Worm (Caenorhabditis elegans) whole organism, L4 larva: ENCODE results near the gene C30F2.2.

Experiments
- ZK546.5 ChIP-seq, 2 experiments: sonication (generic microtip); optimal IDR thresholded peaks; 2 replicates each; lab custom pipeline; 2017; ENCODE audit warnings: missing biosample characterization in 2 of 2, missing genetic modification characterization in 2 of 2
- ceh-62 ChIP-seq: sonication (generic microtip); optimal IDR thresholded peaks from 2 replicates; lab custom pipeline; 2017; ENCODE audit warnings: missing biosample characterization, missing genetic modification characterization
- lin-15B ChIP-seq: fragments of 150-350 bp; sonication (generic microtip); optimal IDR thresholded peaks from 3 replicates; lab custom pipeline; 2014; ENCODE audit warnings: missing biosample characterization, missing genetic modification characterization
- lin-39 ChIP-seq: fragments of 150-350 bp; optimal IDR thresholded peaks from 2 replicates; lab custom pipeline; 2014; ENCODE audit warnings: missing biosample characterization, missing genetic modification reagents, missing genetic modification characterization
- mep-1 ChIP-seq: fragments of 150-350 bp; sonication (generic microtip); optimal IDR thresholded peaks from 3 replicates; lab custom pipeline; 2014; ENCODE audit warnings: missing biosample characterization, missing genetic modification characterization
- skn-1 ChIP-seq: fragments of 150-350 bp; optimal IDR thresholded peaks from 2 replicates; lab custom pipeline; 2014; ENCODE audit warnings: missing biosample characterization, missing genetic modification characterization

DNA sequence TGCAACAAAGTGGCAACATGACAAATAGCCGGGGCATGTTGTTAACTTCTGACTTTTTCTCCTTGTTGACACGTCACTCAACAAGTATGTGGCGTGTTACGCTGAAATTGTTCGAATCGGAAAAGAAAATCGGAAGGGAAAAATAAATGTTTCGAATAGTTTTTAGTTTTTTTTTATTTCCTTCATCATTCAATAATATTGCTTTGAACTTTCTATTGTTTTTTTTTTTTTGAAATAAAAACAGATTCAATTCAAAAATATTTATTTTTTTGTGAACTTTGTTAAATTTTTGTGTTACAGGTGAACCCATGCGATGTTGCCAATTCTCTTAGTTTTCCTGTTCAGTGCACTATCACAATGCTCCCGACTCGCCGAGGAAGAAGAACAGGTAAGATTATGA, 35.4 kb downstream of the C30F2.2 start, which contains the start of gene cpd-2:
- TF ChIP-seq mep-1 (tag; lab: Kevin White, UChicago) (no peak), skn-1 (no peak), ZK546.5 (tag; optimal IDR thresholded peaks at IDR 0.05; lab: Kevin White, UChicago) (no peak), lin-39 (tag; lab: Kevin White, UChicago) (no peak), lin-15B (tag; lab: Kevin White, UChicago) (no peak), ceh-62 (tag; lab: Kevin White, UChicago) (no peak)
